Worm (Caenorhabditis elegans) whole organism, mixed stage, embryonic: ENCODE measurements around the gene Y57G11C.40.

Source experiments
- M03D4.4 ChIP-seq: sonication (generic microtip); optimal IDR thresholded peaks from 2 replicates; lab custom pipeline; 2017; ENCODE audit warnings: mild to moderate bottlenecking, missing genetic modification characterization, missing compliant biosample characterization
- bed-3 ChIP-seq: fragments of 200-800 bp; sonication (Bioruptor generic); optimal IDR thresholded peaks from 3 replicates; lab custom pipeline; 2018; ENCODE audit warnings: mild to moderate bottlenecking, missing genetic modification characterization, moderate library complexity, missing compliant biosample characterization
- blmp-1 ChIP-seq: fragments of 150-350 bp; optimal IDR thresholded peaks from 2 replicates; lab custom pipeline; 2014; ENCODE audit warnings: missing biosample characterization, missing genetic modification characterization
- ceh-39 ChIP-seq: fragments of 150-350 bp; optimal IDR thresholded peaks from 2 replicates; lab custom pipeline; 2014; ENCODE audit warnings: missing biosample characterization, missing genetic modification characterization
- ceh-43 ChIP-seq: fragments of 200-800 bp; sonication (Bioruptor generic); optimal IDR thresholded peaks from 2 replicates; lab custom pipeline; 2018; ENCODE audit warnings: mild to moderate bottlenecking, missing genetic modification characterization, moderate library complexity, missing compliant biosample characterization
- ceh-83 ChIP-seq: fragments of 200-800 bp; sonication (Bioruptor generic); optimal IDR thresholded peaks from 2 replicates; lab custom pipeline; 2018; ENCODE audit warnings: mild to moderate bottlenecking, missing genetic modification characterization, missing compliant biosample characterization
- ces-1 ChIP-seq: fragments of 150-350 bp; optimal IDR thresholded peaks from 2 replicates; lab custom pipeline; 2014; ENCODE audit warnings: missing biosample characterization, missing genetic modification reagents, missing genetic modification characterization
- elt-1 ChIP-seq: sonication (generic microtip); optimal IDR thresholded peaks from 2 replicates; lab custom pipeline; 2017; ENCODE audit warnings: missing genetic modification characterization, mild to moderate bottlenecking, missing compliant biosample characterization, antibody characterized with exemption, moderate library complexity, borderline replicate concordance; ENCODE audit not compliant: insufficient read depth
- elt-3 ChIP-seq: fragments of 150-350 bp; optimal IDR thresholded peaks from 2 replicates; lab custom pipeline; 2014; ENCODE audit warnings: missing biosample characterization, missing genetic modification characterization
- ham-2 ChIP-seq: fragments of 200-800 bp; sonication (Bioruptor generic); optimal IDR thresholded peaks from 2 replicates; lab custom pipeline; 2018; ENCODE audit warnings: mild to moderate bottlenecking, missing genetic modification characterization, missing compliant biosample characterization
- hlh-1 ChIP-seq: fragments of 150-350 bp; optimal IDR thresholded peaks from 2 replicates; lab custom pipeline; 2014; ENCODE audit warnings: missing biosample characterization, missing genetic modification reagents, missing genetic modification characterization
- lin-13 ChIP-seq: fragments of 150-350 bp; optimal IDR thresholded peaks from 2 replicates; lab custom pipeline; 2014; ENCODE audit warnings: missing biosample characterization, missing genetic modification characterization
- lin-32 ChIP-seq: fragments of 200-800 bp; sonication (Bioruptor generic); optimal IDR thresholded peaks from 2 replicates; lab custom pipeline; 2018; ENCODE audit warnings: mild to moderate bottlenecking, missing genetic modification characterization, missing compliant biosample characterization
- mab-5 ChIP-seq: fragments of 150-350 bp; optimal IDR thresholded peaks from 2 replicates; lab custom pipeline; 2014; ENCODE audit warnings: missing biosample characterization, missing genetic modification characterization
- mep-1 ChIP-seq: fragments of 150-350 bp; optimal IDR thresholded peaks from 2 replicates; lab custom pipeline; 2017; ENCODE audit warnings: missing biosample characterization, missing genetic modification reagents, missing genetic modification characterization, inconsistent platforms
- mls-2 ChIP-seq: sonication (generic microtip); optimal IDR thresholded peaks from 2 replicates; lab custom pipeline; 2016; ENCODE audit warnings: mild to moderate bottlenecking, missing genetic modification characterization, moderate library complexity, missing compliant biosample characterization
- nhr-12 ChIP-seq: fragments of 150-350 bp; optimal IDR thresholded peaks from 2 replicates; lab custom pipeline; 2014; ENCODE audit warnings: missing biosample characterization, missing genetic modification characterization
- nhr-2 ChIP-seq: fragments of 150-350 bp; optimal IDR thresholded peaks from 2 replicates; lab custom pipeline; 2014; ENCODE audit warnings: missing biosample characterization, missing genetic modification characterization
- nhr-237 ChIP-seq: fragments of 150-350 bp; optimal IDR thresholded peaks from 2 replicates; lab custom pipeline; 2014; ENCODE audit warnings: missing biosample characterization, missing genetic modification characterization
- nhr-76 ChIP-seq: sonication (generic microtip); optimal IDR thresholded peaks from 2 replicates; lab custom pipeline; 2017; ENCODE audit warnings: missing biosample characterization, missing genetic modification characterization
- pha-4 ChIP-seq: fragments of 150-350 bp; optimal IDR thresholded peaks from 2 replicates; lab custom pipeline; 2018; ENCODE audit warnings: missing biosample characterization, missing genetic modification reagents, missing genetic modification characterization
- sem-2 ChIP-seq: fragments of 200-800 bp; sonication (Bioruptor generic); optimal IDR thresholded peaks from 2 replicates; lab custom pipeline; 2018; ENCODE audit warnings: mild to moderate bottlenecking, missing genetic modification characterization, missing compliant biosample characterization
- snpc-4 ChIP-seq: fragments of 150-350 bp; optimal IDR thresholded peaks from 2 replicates; lab custom pipeline; 2014; ENCODE audit warnings: missing biosample characterization, missing genetic modification characterization
- tbx-8 ChIP-seq: fragments of 200-800 bp; sonication (Bioruptor generic); optimal IDR thresholded peaks from 2 replicates; lab custom pipeline; 2018; ENCODE audit warnings: mild to moderate bottlenecking, missing genetic modification characterization, moderate library complexity, missing compliant biosample characterization
- unc-120 ChIP-seq: sonication (generic microtip); optimal IDR thresholded peaks from 2 replicates; lab custom pipeline; 2017; ENCODE audit warnings: missing genetic modification characterization, missing compliant biosample characterization; ENCODE audit not compliant: poor library complexity, severe bottlenecking
- unc-39 ChIP-seq: fragments of 150-350 bp; optimal IDR thresholded peaks from 2 replicates; lab custom pipeline; 2014; ENCODE audit warnings: missing biosample characterization, missing genetic modification characterization
- unc-62 ChIP-seq: fragments of 150-350 bp; optimal IDR thresholded peaks from 2 replicates; lab custom pipeline; 2014; ENCODE audit warnings: missing biosample characterization, missing genetic modification reagents, missing genetic modification characterization
- zip-8 ChIP-seq: fragments of 150-350 bp; optimal IDR thresholded peaks from 2 replicates; lab custom pipeline; 2014; ENCODE audit warnings: missing biosample characterization, missing genetic modification characterization
- ztf-11 ChIP-seq: fragments of 150-350 bp; optimal IDR thresholded peaks from 2 replicates; lab custom pipeline; 2014; ENCODE audit warnings: missing biosample characterization, missing genetic modification characterization

Gene Y57G11C.40

ce11 chrIV:14709286-14709685 lies 5.2 kb upstream of the Y57G11C.40 start, which contains the start of gene lgc-7:
Gene lgc-7, plus strand, starts transcription at chrIV:14709586.
- TF ChIP-seq ham-2 (GFP tag; lab: Kevin White, UChicago) (no peak), elt-3 (tag; lab: Kevin White, UChicago) (no peak), lin-13 (no peak), unc-62 (no peak), nhr-237 (tag; lab: Kevin White, UChicago) (no peak), mls-2 (tag; lab: Kevin White, UChicago) (no peak), nhr-76 (no peak), blmp-1 (tag; lab: Kevin White, UChicago) (no peak), snpc-4 (tag; lab: Kevin White, UChicago) (no peak), unc-39 (tag; lab: Kevin White, UChicago) (no peak), pha-4 (tag; lab: Kevin White, UChicago) (no peak), unc-120 (tag; lab: Kevin White, UChicago) (no peak), nhr-12 (tag; lab: Kevin White, UChicago) (no peak), hlh-1 (tag; lab: Kevin White, UChicago) (no peak), tbx-8 (GFP tag; lab: Kevin White, UChicago) (no peak), ceh-43 (GFP tag; lab: Kevin White, UChicago) (no peak), ceh-39 (tag; lab: Kevin White, UChicago) (no peak), sem-2 (GFP tag; lab: Kevin White, UChicago) (no peak), ces-1 (no peak), M03D4.4 (tag; lab: Kevin White, UChicago) (no peak)

ce11 chrIV:14706302-14706701 lies 2.2 kb upstream of the Y57G11C.40 start, which contains the start of gene Y57G11C.41:
Gene Y57G11C.41, minus strand, starts transcription at chrIV:14706402.
- TF ChIP-seq zip-8 (tag; lab: Kevin White, UChicago) (no peak), unc-62 (no peak), bed-3 (GFP tag; lab: Kevin White, UChicago) (no peak), nhr-237 (tag; lab: Kevin White, UChicago) (no peak)

ce11 chrIV:14704952-14705351 lies 897 bp upstream of the Y57G11C.40 start:
- TF ChIP-seq nhr-237 (tag; lab: Kevin White, UChicago) (no peak), ham-2 (GFP tag; lab: Kevin White, UChicago) (no peak), lin-32 (GFP tag; lab: Kevin White, UChicago) (no peak)
- TF ChIP-seq, all 35 proteins: peak for 0

ce11 chrIV:14699840-14700239 lies 4.2 kb downstream of the Y57G11C.40 start, which contains the start of gene haf-8:
Gene haf-8, minus strand, starts transcription at chrIV:14699940.
- TF ChIP-seq bed-3 (GFP tag; lab: Kevin White, UChicago) (no peak), elt-1 (tag; lab: Kevin White, UChicago) (no peak)
- TF ChIP-seq, all 35 proteins: peak for 0

- no peak for TF ChIP-seq mab-5 (tag; lab: Kevin White, UChicago)
- TF ChIP-seq unc-62, result no peak
- no peak for TF ChIP-seq tbx-8 (GFP tag; lab: Kevin White, UChicago)
- TF ChIP-seq ztf-11 (tag; lab: Kevin White, UChicago), result no peak
- TF ChIP-seq ces-1, result no peak
- no peak for TF ChIP-seq ceh-83 (GFP tag; lab: Kevin White, UChicago)
- TF ChIP-seq lin-13, result no peak
- TF ChIP-seq unc-120 (tag; lab: Kevin White, UChicago), result no peak
- no peak for TF ChIP-seq mep-1 (tag; lab: Kevin White, UChicago)
- TF ChIP-seq nhr-237 (tag; lab: Kevin White, UChicago), result no peak
- TF ChIP-seq ham-2 (GFP tag; lab: Kevin White, UChicago), result no peak
- TF ChIP-seq sem-2 (GFP tag; lab: Kevin White, UChicago), result no peak
These were observed 16.3 kb downstream of the Y57G11C.40 start for ce11 chrIV:14687716-14688115.

- TF ChIP-seq snpc-4 (tag; lab: Kevin White, UChicago) (no peak), ham-2 (GFP tag; lab: Kevin White, UChicago) (no peak), unc-62 (no peak), unc-39 (tag; lab: Kevin White, UChicago) (no peak), zip-8 (tag; lab: Kevin White, UChicago) (no peak), bed-3 (GFP tag; lab: Kevin White, UChicago) (no peak), nhr-2 (tag; lab: Kevin White, UChicago) (no peak), sem-2 (GFP tag; lab: Kevin White, UChicago) (no peak)
- TF ChIP-seq, all 35 proteins: peak for 0
These were observed 25.0 kb downstream of the Y57G11C.40 start for ce11 chrIV:14679060-14679459.
